Fruit fly (Drosophila melanogaster) whole organism, embryonic: ENCODE results near the gene pico.

ENCODE experiments used
- ATbp ChIP-seq: fragments of 200-800 bp; sonication (Bioruptor generic); optimal IDR thresholded peaks from 2 replicates; lab custom pipeline; 2017; ENCODE audit warnings: missing biosample characterization, mild to moderate bottlenecking, missing genetic modification characterization, missing genetic modification reagents
- Abd-B ChIP-seq: fragments of 200-800 bp; sonication (Bioruptor generic); optimal IDR thresholded peaks from 2 replicates; lab custom pipeline; 2018; ENCODE audit warnings: missing biosample characterization, mild to moderate bottlenecking, missing genetic modification characterization, moderate library complexity
- CG13123 ChIP-seq: fragments of 200-800 bp; sonication (Bioruptor generic); optimal IDR thresholded peaks from 2 replicates; lab custom pipeline; 2016; ENCODE audit warnings: missing biosample characterization, missing genetic modification characterization
- CG17361 ChIP-seq: fragments of 200-800 bp; sonication (Bioruptor generic); IDR thresholded peaks from 3 replicates; pipeline ENCODE4 v1.3.6; 2022; ENCODE audit warnings: missing biosample characterization, missing genetic modification characterization
- CG18262 ChIP-seq: fragments of 200-800 bp; optimal IDR thresholded peaks from 3 replicates; lab custom pipeline; 2019; ENCODE audit warnings: missing biosample characterization, mild to moderate bottlenecking, missing genetic modification characterization, moderate library complexity
- CG2202 ChIP-seq: fragments of 200-800 bp; sonication (Bioruptor generic); optimal IDR thresholded peaks from 2 replicates; lab custom pipeline; 2018; ENCODE audit warnings: missing biosample characterization, mild to moderate bottlenecking, missing genetic modification characterization
- CG30431 ChIP-seq: fragments of 200-800 bp; sonication (Bioruptor generic); optimal IDR thresholded peaks from 2 replicates; lab custom pipeline; 2017; ENCODE audit warnings: missing biosample characterization, missing genetic modification characterization
- CG4282 ChIP-seq: fragments of 200-800 bp; sonication (Bioruptor generic); optimal IDR thresholded peaks from 2 replicates; lab custom pipeline; 2016; ENCODE audit warnings: missing biosample characterization, missing genetic modification characterization
- CG4820 ChIP-seq: fragments of 200-800 bp; sonication (Bioruptor generic); optimal IDR thresholded peaks from 3 replicates; lab custom pipeline; 2016; ENCODE audit warnings: missing biosample characterization, missing genetic modification characterization
- CG8359 ChIP-seq: fragments of 200-800 bp; sonication (Bioruptor generic); optimal IDR thresholded peaks from 2 replicates; lab custom pipeline; 2017; ENCODE audit warnings: missing biosample characterization, mild to moderate bottlenecking, missing genetic modification characterization, borderline replicate concordance
- CG8924 ChIP-seq: fragments of 200-800 bp; optimal IDR thresholded peaks from 3 replicates; lab custom pipeline; 2019; ENCODE audit warnings: missing biosample characterization, mild to moderate bottlenecking, missing genetic modification characterization, moderate library complexity
- CrebB ChIP-seq: fragments of 200-800 bp; sonication (Bioruptor generic); optimal IDR thresholded peaks from 3 replicates; lab custom pipeline; 2018; ENCODE audit warnings: missing biosample characterization, mild to moderate bottlenecking, missing genetic modification characterization
- Doc2 ChIP-seq: fragments of 200-800 bp; sonication (Bioruptor generic); IDR thresholded peaks from 2 replicates; pipeline ENCODE4 v1.3.6; 2022; ENCODE audit warnings: missing biosample characterization, missing genetic modification characterization
- Dp ChIP-seq: fragments of 200-800 bp; sonication (Bioruptor generic); optimal IDR thresholded peaks from 2 replicates; lab custom pipeline; 2018; ENCODE audit warnings: missing biosample characterization, mild to moderate bottlenecking, missing genetic modification characterization, moderate library complexity
- HLH54F ChIP-seq: fragments of 200-800 bp; sonication (Bioruptor generic); optimal IDR thresholded peaks from 3 replicates; lab custom pipeline; 2016; ENCODE audit warnings: missing biosample characterization, missing genetic modification characterization
- Med ChIP-seq: fragments of 200-800 bp; sonication (Bioruptor generic); peaks from one replicate; lab custom pipeline; 2016; ENCODE audit warnings: missing biosample characterization, missing genetic modification characterization, mild to moderate bottlenecking, inconsistent platforms, moderate library complexity
- Mes4 ChIP-seq: fragments of 200-800 bp; sonication (Bioruptor generic); optimal IDR thresholded peaks from 2 replicates; lab custom pipeline; 2016; ENCODE audit warnings: missing biosample characterization, missing genetic modification characterization
- Myb ChIP-seq: fragments of 200-800 bp; sonication (Bioruptor generic); optimal IDR thresholded peaks from 2 replicates; lab custom pipeline; 2016; ENCODE audit warnings: missing biosample characterization, missing genetic modification characterization
- Ravus ChIP-seq: fragments of 200-800 bp; sonication (Bioruptor generic); IDR thresholded peaks from 2 replicates; pipeline ENCODE4 v1.3.6; 2022; ENCODE audit warnings: missing biosample characterization, missing genetic modification characterization
- Ssrp ChIP-seq: fragments of 200-800 bp; sonication (Bioruptor generic); optimal IDR thresholded peaks from 2 replicates; lab custom pipeline; 2018; ENCODE audit warnings: missing biosample characterization, mild to moderate bottlenecking, missing genetic modification characterization, moderate library complexity
- Trl ChIP-seq, 3 experiments: fragments of >200 bp in 2 of 3; fragments of 200-800 bp in 1 of 3; sonication (Bioruptor generic) in 1 of 3; optimal IDR thresholded peaks; 2 replicates in 1 of 3; 3 replicates in 2 of 3; lab custom pipeline; 2016 to 2017; ENCODE audit warnings: missing biosample characterization in 1 of 3, missing genetic modification characterization in 1 of 3
- Xrp1 ChIP-seq: fragments of 200-800 bp; sonication (Bioruptor generic); IDR thresholded peaks from 2 replicates; pipeline ENCODE4 v1.3.6; 2022; ENCODE audit warnings: missing biosample characterization, missing genetic modification characterization
- amos ChIP-seq: fragments of 200-800 bp; sonication (Bioruptor generic); IDR thresholded peaks from 2 replicates; pipeline ENCODE4 v1.3.6; 2022; ENCODE audit warnings: missing biosample characterization, missing genetic modification characterization; ENCODE audit not compliant: partially characterized antibody
- az2 ChIP-seq: fragments of 200-800 bp; sonication (Bioruptor generic); optimal IDR thresholded peaks from 3 replicates; lab custom pipeline; 2016; ENCODE audit warnings: missing biosample characterization, missing genetic modification characterization
- cas ChIP-seq: fragments of 200-800 bp; sonication (Bioruptor generic); IDR thresholded peaks from 2 replicates; pipeline ENCODE4 v1.3.6; 2022; ENCODE audit warnings: missing biosample characterization, missing genetic modification characterization
- cg ChIP-seq: fragments of 200-800 bp; sonication (Bioruptor generic); optimal IDR thresholded peaks from 3 replicates; lab custom pipeline; 2019; ENCODE audit warnings: missing biosample characterization, mild to moderate bottlenecking, missing genetic modification characterization, moderate library complexity
- danr ChIP-seq: fragments of 200-800 bp; sonication (Bioruptor generic); IDR thresholded peaks from 2 replicates; pipeline ENCODE4 v1.3.6; 2022; ENCODE audit warnings: missing biosample characterization, missing genetic modification characterization
- esg ChIP-seq: fragments of 200-800 bp; sonication (Bioruptor generic); conservative IDR thresholded peaks from 2 replicates; pipeline ENCODE4 v1.3.6; 2022; ENCODE audit warnings: missing biosample characterization, missing genetic modification characterization
- fd3F ChIP-seq: fragments of 200-800 bp; sonication (Bioruptor generic); optimal IDR thresholded peaks from 2 replicates; lab custom pipeline; 2018; ENCODE audit warnings: missing biosample characterization, mild to moderate bottlenecking, missing genetic modification characterization, moderate library complexity
- gce ChIP-seq: fragments of 200-800 bp; sonication (Bioruptor generic); IDR thresholded peaks from 3 replicates; pipeline ENCODE4 v1.3.6; 2022; ENCODE audit warnings: missing biosample characterization, missing genetic modification characterization
- inv ChIP-seq: fragments of 200-800 bp; sonication (Bioruptor generic); IDR thresholded peaks from 2 replicates; pipeline ENCODE4 v1.3.6; 2022; ENCODE audit warnings: missing biosample characterization, missing genetic modification characterization; ENCODE audit not compliant: partially characterized antibody
- jumu ChIP-seq: fragments of 200-800 bp; sonication (Bioruptor generic); optimal IDR thresholded peaks from 3 replicates; lab custom pipeline; 2016; ENCODE audit warnings: missing biosample characterization, missing genetic modification characterization
- lab ChIP-seq: fragments of 200-800 bp; sonication (Bioruptor generic); optimal IDR thresholded peaks from 3 replicates; lab custom pipeline; 2017; ENCODE audit warnings: missing biosample characterization, missing genetic modification characterization, mild to moderate bottlenecking, moderate library complexity, missing genetic modification reagents
- nerfin-1 ChIP-seq: fragments of 200-800 bp; sonication (Bioruptor generic); optimal IDR thresholded peaks from 3 replicates; lab custom pipeline; 2019; ENCODE audit warnings: missing biosample characterization, mild to moderate bottlenecking, missing genetic modification characterization, moderate library complexity
- nmo ChIP-seq: fragments of 200-800 bp; sonication (Bioruptor generic); optimal IDR thresholded peaks from 2 replicates; lab custom pipeline; 2018; ENCODE audit warnings: missing biosample characterization, mild to moderate bottlenecking, missing genetic modification characterization, moderate library complexity
- nom ChIP-seq: fragments of 200-800 bp; sonication (Bioruptor generic); optimal IDR thresholded peaks from 2 replicates; lab custom pipeline; 2017; ENCODE audit warnings: missing biosample characterization, missing genetic modification characterization, mild to moderate bottlenecking, moderate library complexity, missing genetic modification reagents
- p53 ChIP-seq: fragments of 200-800 bp; sonication (Bioruptor generic); optimal IDR thresholded peaks from 2 replicates; lab custom pipeline; 2016; ENCODE audit warnings: missing biosample characterization, missing genetic modification characterization
- phol ChIP-seq: fragments of 200-800 bp; sonication (Bioruptor generic); optimal IDR thresholded peaks from 3 replicates; lab custom pipeline; 2018; ENCODE audit warnings: missing biosample characterization, mild to moderate bottlenecking, missing genetic modification characterization, moderate library complexity
- pros ChIP-seq: fragments of 200-800 bp; sonication (Bioruptor generic); optimal IDR thresholded peaks from 3 replicates; lab custom pipeline; 2019; ENCODE audit warnings: missing biosample characterization, mild to moderate bottlenecking, missing genetic modification characterization, moderate library complexity
- pum ChIP-seq: fragments of 200-800 bp; sonication (Bioruptor generic); optimal IDR thresholded peaks from 2 replicates; lab custom pipeline; 2016; ENCODE audit warnings: missing biosample characterization, missing genetic modification characterization
- rib ChIP-seq: fragments of 200-800 bp; sonication (Bioruptor generic); IDR thresholded peaks from 2 replicates; pipeline ENCODE4 v1.3.6; 2022; ENCODE audit warnings: missing biosample characterization, missing genetic modification characterization
- row ChIP-seq: fragments of 200-800 bp; sonication (Bioruptor generic); IDR thresholded peaks from 3 replicates; pipeline ENCODE4 v1.3.6; 2022; ENCODE audit warnings: missing biosample characterization, missing genetic modification characterization
- run ChIP-seq: fragments of 200-800 bp; sonication (Bioruptor generic); optimal IDR thresholded peaks from 3 replicates; lab custom pipeline; 2018; ENCODE audit warnings: missing biosample characterization, mild to moderate bottlenecking, missing genetic modification characterization
- shn ChIP-seq: fragments of 200-800 bp; sonication (Bioruptor generic); optimal IDR thresholded peaks from 3 replicates; lab custom pipeline; 2016; ENCODE audit warnings: missing biosample characterization, missing genetic modification characterization
- sisA ChIP-seq: fragments of 200-800 bp; sonication (Bioruptor generic); IDR thresholded peaks from 2 replicates; pipeline ENCODE4 v1.3.6; 2022; ENCODE audit warnings: missing biosample characterization, missing genetic modification characterization
- slou ChIP-seq: fragments of 200-800 bp; sonication (Bioruptor generic); optimal IDR thresholded peaks from 3 replicates; lab custom pipeline; 2016; ENCODE audit warnings: missing biosample characterization, missing genetic modification characterization
- sob ChIP-seq: fragments of 200-800 bp; sonication (Bioruptor generic); IDR thresholded peaks from 2 replicates; pipeline ENCODE4 v1.3.6; 2022; ENCODE audit warnings: missing biosample characterization, missing genetic modification characterization
- sr ChIP-seq: fragments of 200-800 bp; sonication (Bioruptor generic); IDR thresholded peaks from 3 replicates; pipeline ENCODE4 v1.3.6; 2022; ENCODE audit warnings: missing biosample characterization, missing genetic modification characterization
- stc ChIP-seq: fragments of 200-800 bp; sonication (Bioruptor generic); IDR thresholded peaks from 2 replicates; pipeline ENCODE4 v1.3.6; 2022; ENCODE audit warnings: missing biosample characterization, missing genetic modification characterization
- twi ChIP-seq: fragments of 200-800 bp; optimal IDR thresholded peaks from 2 replicates; lab custom pipeline; 2019; ENCODE audit warnings: missing biosample characterization, mild to moderate bottlenecking, missing genetic modification characterization, moderate library complexity

pico gene

dm6 chrX:19876836-19877468 lies 25.1 kb upstream of the pico start (continued):
- no peak for TF ChIP-seq CG13123 (GFP tag; lab: Kevin White, UChicago)
- TF ChIP-seq Trl (optimal IDR thresholded peaks at IDR 0.05; lab: Kevin White, UChicago) = peak; percentile 38 to 53
- no peak for TF ChIP-seq Trl (GFP tag; optimal IDR thresholded peaks at IDR 0.05; lab: Kevin White, UChicago)
- no peak for TF ChIP-seq Dp (GFP tag; lab: Kevin White, UChicago)
- TF ChIP-seq phol (tag; lab: Kevin White, UChicago) = peak; percentile 55
- no peak for TF ChIP-seq slou (GFP tag; lab: Kevin White, UChicago)
- TF ChIP-seq jumu = no peak
- no peak for TF ChIP-seq Doc2
- peak; percentile 60 for TF ChIP-seq nmo
- no peak for TF ChIP-seq CrebB (tag; lab: Kevin White, UChicago)
- TF ChIP-seq ATbp (GFP tag; lab: Kevin White, UChicago) = peak; percentile 53
- no peak for TF ChIP-seq CG8359 (GFP tag; lab: Kevin White, UChicago)
- TF ChIP-seq CG17361 = peak; percentile 64; the same call in 2 of the 3 replicates
- no peak for TF ChIP-seq pros (GFP tag; lab: Kevin White, UChicago)
- TF ChIP-seq CG18262 (tag; lab: Kevin White, UChicago) = peak; percentile 65
- no peak for TF ChIP-seq inv (GFP tag; lab: Robert Waterston, UW)
- no peak for TF ChIP-seq HLH54F (GFP tag; lab: Kevin White, UChicago)
- peak; percentile 57 for TF ChIP-seq nom (GFP tag; lab: Kevin White, UChicago)
- TF ChIP-seq Med = peak; percentile 42
- no peak for TF ChIP-seq twi (tag; lab: Kevin White, UChicago)
- no peak for TF ChIP-seq CG4282
- TF ChIP-seq Xrp1 (GFP tag; lab: Robert Waterston, UW) = peak; percentile 41; the same call in 1 of the 2 replicates
- TF ChIP-seq nerfin-1 = peak; percentile 0
- no peak for TF ChIP-seq shn
- no peak for TF ChIP-seq Abd-B (GFP tag; lab: Kevin White, UChicago)
- TF ChIP-seq run (tag; lab: Kevin White, UChicago) = no peak
- TF ChIP-seq stc = 0 out of 2 replicates have a peak, but pooled peaks have one; percentile 18
- TF ChIP-seq sr (GFP tag; lab: Robert Waterston, UW) = no peak
- no peak for TF ChIP-seq Mes4
- TF ChIP-seq rib = no peak
- TF ChIP-seq Ravus (GFP tag; lab: Robert Waterston, UW) = no peak
- no peak for TF ChIP-seq sisA (GFP tag; lab: Robert Waterston, UW)
- peak; percentile 21 for TF ChIP-seq CG8924 (tag; lab: Kevin White, UChicago)
- no peak for TF ChIP-seq danr (GFP tag; lab: Robert Waterston, UW)
- no peak for TF ChIP-seq pum
- no peak for TF ChIP-seq cg
- TF ChIP-seq az2 (GFP tag; lab: Kevin White, UChicago) = peak; percentile 29
- TF ChIP-seq CG2202 = no peak
- no peak for TF ChIP-seq CG4820 (GFP tag; lab: Kevin White, UChicago)
- TF ChIP-seq lab = no peak
- TF ChIP-seq Myb (GFP tag; lab: Kevin White, UChicago) = no peak
- TF ChIP-seq amos = no peak
- TF ChIP-seq sob (GFP tag; lab: Robert Waterston, UW) = no peak
- TF ChIP-seq row (GFP tag; lab: Robert Waterston, UW) = peak; percentile 49
- no peak for TF ChIP-seq esg (GFP tag; lab: Robert Waterston, UW)
- TF ChIP-seq p53 = no peak
- no peak for TF ChIP-seq cas (GFP tag; lab: Robert Waterston, UW)
- peak; percentile 39 for TF ChIP-seq Ssrp (tag; lab: Kevin White, UChicago)
- TF ChIP-seq gce (GFP tag; lab: Robert Waterston, UW) = 0 out of 3 replicates have a peak, but pooled peaks have one; percentile 42
- no peak for TF ChIP-seq CG30431 (GFP tag; lab: Kevin White, UChicago)
- no peak for TF ChIP-seq fd3F (GFP tag; lab: Kevin White, UChicago)
